Worm (Caenorhabditis elegans) whole organism, L2 larva: Measurements from ENCODE around the gene R02F11.2.
A peak's percentile ranks its signal among the peaks of the same experiment; 100 is the strongest.

Experiments used
- C34F6.9 ChIP-seq: fragments of 150-350 bp; optimal IDR thresholded peaks from 2 replicates; lab custom pipeline; 2014; ENCODE audit warnings: missing biosample characterization, missing genetic modification characterization
- F13H6.1 ChIP-seq: sonication (generic microtip); optimal IDR thresholded peaks from 2 replicates; lab custom pipeline; 2016; ENCODE audit warnings: missing genetic modification characterization, missing compliant biosample characterization
- R02D3.7 ChIP-seq: fragments of 150-350 bp; optimal IDR thresholded peaks from 2 replicates; lab custom pipeline; 2014; ENCODE audit warnings: missing biosample characterization, missing genetic modification characterization
- Y55F3AM.14 ChIP-seq: fragments of 200-800 bp; sonication (Bioruptor generic); optimal IDR thresholded peaks from 2 replicates; lab custom pipeline; 2018; ENCODE audit warnings: mild to moderate bottlenecking, missing genetic modification characterization, missing compliant biosample characterization
- ZK546.5 ChIP-seq: sonication (generic microtip); optimal IDR thresholded peaks from 2 replicates; lab custom pipeline; 2017; ENCODE audit warnings: missing biosample characterization, missing genetic modification characterization
- ama-1 ChIP-seq: fragments of 150-350 bp; optimal IDR thresholded peaks from 2 replicates; lab custom pipeline; 2018; ENCODE audit warnings: inconsistent platforms
- ceh-16 ChIP-seq: fragments of 150-350 bp; optimal IDR thresholded peaks from 2 replicates; lab custom pipeline; 2014; ENCODE audit warnings: missing biosample characterization, missing genetic modification characterization
- ceh-82 ChIP-seq: fragments of 150-350 bp; optimal IDR thresholded peaks from 2 replicates; lab custom pipeline; 2014; ENCODE audit warnings: missing biosample characterization, missing genetic modification characterization
- crh-2 ChIP-seq: sonication (generic microtip); optimal IDR thresholded peaks from 2 replicates; lab custom pipeline; 2017; ENCODE audit warnings: missing biosample characterization, missing genetic modification characterization
- egl-27 ChIP-seq: sonication (generic microtip); optimal IDR thresholded peaks from 3 replicates; lab custom pipeline; 2017; ENCODE audit warnings: missing biosample characterization, missing genetic modification reagents, missing genetic modification characterization
- elt-3 ChIP-seq: sonication (generic microtip); optimal IDR thresholded peaks from 2 replicates; lab custom pipeline; 2017; ENCODE audit warnings: missing biosample characterization, missing genetic modification characterization
- fos-1 ChIP-seq: fragments of 150-350 bp; optimal IDR thresholded peaks from 2 replicates; lab custom pipeline; 2014; ENCODE audit warnings: missing biosample characterization, missing genetic modification characterization
- gmeb-1 ChIP-seq: fragments of 150-350 bp; optimal IDR thresholded peaks from 2 replicates; lab custom pipeline; 2014; ENCODE audit warnings: missing biosample characterization, missing genetic modification characterization
- lin-13 ChIP-seq: fragments of 150-350 bp; optimal IDR thresholded peaks from 2 replicates; lab custom pipeline; 2014; ENCODE audit warnings: missing biosample characterization, missing genetic modification reagents, missing genetic modification characterization
- lsy-2 ChIP-seq, 2 experiments: fragments of 150-350 bp in 1 of 2; sonication (generic microtip) in 1 of 2; optimal IDR thresholded peaks; 2 replicates each; lab custom pipeline; 2014 to 2017; ENCODE audit warnings: missing biosample characterization in 2 of 2, missing genetic modification characterization in 2 of 2
- mbf-1 ChIP-seq: sonication (generic microtip); optimal IDR thresholded peaks from 2 replicates; lab custom pipeline; 2017; ENCODE audit warnings: missing biosample characterization, missing genetic modification characterization
- mdl-1 ChIP-seq, 2 experiments: fragments of 150-350 bp in 1 of 2; sonication (generic microtip) in 1 of 2; optimal IDR thresholded peaks; 2 replicates each; lab custom pipeline; 2017; ENCODE audit warnings: missing biosample characterization in 2 of 2, missing genetic modification characterization in 2 of 2
- nhr-10 ChIP-seq: sonication (generic microtip); optimal IDR thresholded peaks from 2 replicates; lab custom pipeline; 2017; ENCODE audit warnings: missing biosample characterization, missing genetic modification characterization
- nhr-12 ChIP-seq: fragments of 150-350 bp; optimal IDR thresholded peaks from 2 replicates; lab custom pipeline; 2014; ENCODE audit warnings: missing biosample characterization, missing genetic modification characterization
- nhr-129 ChIP-seq: fragments of 150-350 bp; optimal IDR thresholded peaks from 2 replicates; lab custom pipeline; 2014; ENCODE audit warnings: missing biosample characterization, missing genetic modification characterization
- nhr-21 ChIP-seq: fragments of 150-350 bp; optimal IDR thresholded peaks from 2 replicates; lab custom pipeline; 2014; ENCODE audit warnings: missing biosample characterization, missing genetic modification characterization
- nhr-237 ChIP-seq: fragments of 150-350 bp; optimal IDR thresholded peaks from 2 replicates; lab custom pipeline; 2014; ENCODE audit warnings: missing biosample characterization, missing genetic modification characterization
- nhr-77 ChIP-seq: fragments of 150-350 bp; optimal IDR thresholded peaks from 2 replicates; lab custom pipeline; 2014; ENCODE audit warnings: missing biosample characterization, missing genetic modification characterization
- sem-4 ChIP-seq: fragments of 150-350 bp; optimal IDR thresholded peaks from 2 replicates; lab custom pipeline; 2014; ENCODE audit warnings: missing biosample characterization, missing genetic modification reagents, missing genetic modification characterization
- sma-9 ChIP-seq, 2 experiments: fragments of 150-350 bp in 1 of 2; sonication (generic microtip) in 1 of 2; optimal IDR thresholded peaks; 2 replicates each; lab custom pipeline; 2014 to 2016; ENCODE audit warnings: missing genetic modification characterization in 2 of 2, mild to moderate bottlenecking in 1 of 2, missing biosample characterization in 1 of 2, missing compliant biosample characterization in 1 of 2, missing genetic modification reagents in 1 of 2, moderate library complexity in 1 of 2
- unc-55 ChIP-seq: fragments of 150-350 bp; sonication (generic microtip); optimal IDR thresholded peaks from 3 replicates; lab custom pipeline; 2014; ENCODE audit warnings: missing biosample characterization, missing genetic modification reagents, missing genetic modification characterization
- unc-62 ChIP-seq: fragments of 150-350 bp; optimal IDR thresholded peaks from 2 replicates; lab custom pipeline; 2014; ENCODE audit warnings: missing biosample characterization, missing genetic modification reagents, missing genetic modification characterization
- zag-1 ChIP-seq: fragments of 150-350 bp; optimal IDR thresholded peaks from 2 replicates; lab custom pipeline; 2014; ENCODE audit warnings: missing biosample characterization, missing genetic modification characterization
- ztf-1 ChIP-seq: fragments of 200-800 bp; sonication (Bioruptor generic); conservative IDR thresholded peaks from 2 replicates; pipeline ENCODE4 v1.3.6; 2022; ENCODE audit warnings: missing genetic modification characterization, missing compliant biosample characterization
- ztf-11 ChIP-seq: sonication (generic microtip); optimal IDR thresholded peaks from 2 replicates; lab custom pipeline; 2017; ENCODE audit warnings: missing biosample characterization, missing genetic modification characterization
- ztf-4 ChIP-seq: fragments of 150-350 bp; optimal IDR thresholded peaks from 2 replicates; lab custom pipeline; 2014; ENCODE audit warnings: missing biosample characterization, missing genetic modification characterization

The R02F11.2 gene

DNA sequence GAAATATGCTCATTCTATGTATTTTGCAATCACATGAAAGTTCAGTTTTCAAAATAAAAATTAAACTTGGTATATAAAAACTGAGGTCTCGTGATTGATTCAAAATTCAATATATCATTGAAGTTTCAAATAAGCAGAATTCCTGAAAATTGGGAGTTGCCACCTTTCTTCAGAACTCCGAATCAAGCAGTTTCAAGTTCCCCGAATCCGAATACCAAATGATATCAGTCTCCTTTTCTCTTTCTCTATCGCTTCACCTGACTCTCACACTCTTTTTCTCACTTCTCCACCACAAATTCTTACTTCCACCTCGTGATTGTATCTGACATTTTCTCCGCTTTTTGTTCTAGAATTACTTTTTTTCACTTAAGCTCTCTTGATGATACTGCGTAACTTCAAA is at the start of gene R02F11.2:
R02F11.2 (plus strand) TSS at position 292 of the 400 bp plus-strand sequence.
- TF ChIP-seq gmeb-1 (no peak), nhr-21 (tag; lab: Kevin White, UChicago) (peak; percentile 36), C34F6.9 (peak; percentile 14), nhr-129 (tag; lab: Kevin White, UChicago) (no peak), unc-62 (GFP tag; lab: Kevin White, UChicago) (no peak), ztf-4 (tag; lab: Kevin White, UChicago) (peak; percentile 43)

DNA sequence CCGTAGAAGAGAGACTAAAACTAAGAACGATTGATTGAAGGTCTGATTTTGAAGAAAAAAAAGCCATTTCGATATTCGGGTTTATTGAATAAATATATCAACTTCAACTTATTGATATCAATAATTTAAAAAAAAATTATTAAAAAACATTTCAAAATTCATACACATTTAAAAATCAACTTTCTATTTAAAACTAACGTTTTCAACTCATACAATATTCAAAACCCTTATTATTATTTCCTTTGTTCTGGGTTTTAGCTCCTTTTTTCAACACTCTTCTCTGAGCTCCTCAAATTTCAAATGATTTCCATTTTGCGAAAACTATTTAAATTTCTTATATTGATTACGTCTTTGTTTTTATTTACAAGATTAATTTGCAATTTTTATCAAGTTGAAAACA is 49.1 kb upstream of the R02F11.2 start, which contains the start of gene C18G1.7:
C18G1.7 (plus strand) TSS at position 301 of the 400 bp plus-strand sequence.
- no peak for TF ChIP-seq sem-4 (tag; lab: Kevin White, UChicago)
- TF ChIP-seq gmeb-1, result no peak
- TF ChIP-seq ceh-16 (tag; lab: Kevin White, UChicago), result no peak
- TF ChIP-seq egl-27 (tag; lab: Kevin White, UChicago), result no peak
- TF ChIP-seq lsy-2 (tag; optimal IDR thresholded peaks at IDR 0.05; lab: Kevin White, UChicago), result no peak
- no peak for TF ChIP-seq ZK546.5 (tag; lab: Kevin White, UChicago)
- no peak for TF ChIP-seq sma-9 (GFP tag; optimal IDR thresholded peaks at IDR 0.05; lab: Kevin White, UChicago)
- TF ChIP-seq sma-9 (tag; optimal IDR thresholded peaks at IDR 0.05; lab: Kevin White, UChicago), result no peak
- TF ChIP-seq lin-13 (GFP tag; lab: Kevin White, UChicago), result no peak
- TF ChIP-seq fos-1 (tag; lab: Kevin White, UChicago), result no peak
- no peak for TF ChIP-seq nhr-237 (tag; lab: Kevin White, UChicago)
- TF ChIP-seq unc-55 (GFP tag; lab: Kevin White, UChicago), result no peak
- TF ChIP-seq mdl-1 (tag; optimal IDR thresholded peaks at IDR 0.05; lab: Kevin White, UChicago), result no peak
- TF ChIP-seq F13H6.1 (tag; lab: Kevin White, UChicago), result no peak
- no peak for TF ChIP-seq ceh-82 (tag; lab: Kevin White, UChicago)
- TF ChIP-seq Y55F3AM.14 (GFP tag; lab: Kevin White, UChicago), result no peak
- TF ChIP-seq mbf-1, result no peak
- TF ChIP-seq nhr-77 (tag; lab: Kevin White, UChicago), result no peak

DNA sequence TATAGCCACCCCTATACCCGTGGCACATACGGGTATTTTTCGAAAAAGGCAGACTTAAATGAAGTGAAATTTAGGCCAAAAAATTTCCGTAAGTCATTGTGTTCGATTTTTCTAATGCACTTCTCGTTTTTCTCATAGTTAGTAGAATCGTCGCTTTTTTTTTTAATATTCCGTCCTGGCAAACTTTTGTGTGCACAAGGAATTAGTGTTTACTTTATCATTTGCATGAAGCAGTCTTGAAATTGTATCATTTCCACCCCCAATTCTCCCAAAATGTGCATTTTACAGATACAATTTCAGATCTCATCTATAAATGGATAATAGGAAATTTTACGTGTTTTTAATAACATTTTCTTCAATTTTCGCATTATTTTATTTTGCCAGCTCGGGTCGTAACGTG is 44.1 kb upstream of the R02F11.2 start, which contains the start of gene C18G1.6:
C18G1.6 (plus strand) TSS at position 301 of the 400 bp plus-strand sequence.
- TF ChIP-seq unc-55 (GFP tag; lab: Kevin White, UChicago) (no peak), nhr-10 (tag; lab: Kevin White, UChicago) (no peak)
- TF ChIP-seq, all 48 proteins: peak for 0

DNA sequence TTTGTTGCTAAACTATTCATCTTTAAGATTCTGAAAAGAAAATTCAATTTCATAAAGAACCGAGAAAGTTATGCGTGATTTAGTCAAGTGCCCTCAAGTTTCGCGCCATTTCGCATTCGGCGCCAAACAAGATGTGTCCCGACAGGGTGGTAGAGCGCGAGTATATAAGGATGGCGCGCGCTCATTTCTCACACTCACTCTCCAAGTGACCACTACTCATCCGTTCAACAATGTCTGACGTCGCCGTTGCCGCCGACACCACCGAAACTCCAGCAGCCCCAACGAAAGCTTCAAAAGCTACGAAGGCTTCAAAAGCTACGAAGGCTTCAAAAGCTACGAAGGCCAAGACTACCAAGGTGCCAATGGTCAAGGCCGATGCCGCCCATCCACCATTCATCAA is 40.3 kb upstream of the R02F11.2 start, which contains the start of gene hil-4:
hil-4 (plus strand) TSS at position 191 of the 400 bp plus-strand sequence.
- TF ChIP-seq elt-3 (tag; lab: Kevin White, UChicago) (no peak), lin-13 (GFP tag; lab: Kevin White, UChicago) (no peak), nhr-12 (tag; lab: Kevin White, UChicago) (no peak), mbf-1 (no peak), F13H6.1 (tag; lab: Kevin White, UChicago) (no peak), zag-1 (no peak), crh-2 (tag; lab: Kevin White, UChicago) (no peak), nhr-77 (tag; lab: Kevin White, UChicago) (no peak), gmeb-1 (no peak), mdl-1 (tag; optimal IDR thresholded peaks at IDR 0.05; lab: Kevin White, UChicago) (no peak), nhr-237 (tag; lab: Kevin White, UChicago) (no peak), ztf-1 (no peak), nhr-10 (tag; lab: Kevin White, UChicago) (no peak), lsy-2 (tag; optimal IDR thresholded peaks at IDR 0.05; lab: Kevin White, UChicago) (no peak), ama-1 (lab: Kevin White, UChicago) (no peak), R02D3.7 (tag; lab: Kevin White, UChicago) (no peak), ceh-82 (tag; lab: Kevin White, UChicago) (no peak), ztf-11 (tag; lab: Kevin White, UChicago) (no peak), Y55F3AM.14 (GFP tag; lab: Kevin White, UChicago) (no peak)
- TF ChIP-seq, all 48 proteins: peak for 0

DNA sequence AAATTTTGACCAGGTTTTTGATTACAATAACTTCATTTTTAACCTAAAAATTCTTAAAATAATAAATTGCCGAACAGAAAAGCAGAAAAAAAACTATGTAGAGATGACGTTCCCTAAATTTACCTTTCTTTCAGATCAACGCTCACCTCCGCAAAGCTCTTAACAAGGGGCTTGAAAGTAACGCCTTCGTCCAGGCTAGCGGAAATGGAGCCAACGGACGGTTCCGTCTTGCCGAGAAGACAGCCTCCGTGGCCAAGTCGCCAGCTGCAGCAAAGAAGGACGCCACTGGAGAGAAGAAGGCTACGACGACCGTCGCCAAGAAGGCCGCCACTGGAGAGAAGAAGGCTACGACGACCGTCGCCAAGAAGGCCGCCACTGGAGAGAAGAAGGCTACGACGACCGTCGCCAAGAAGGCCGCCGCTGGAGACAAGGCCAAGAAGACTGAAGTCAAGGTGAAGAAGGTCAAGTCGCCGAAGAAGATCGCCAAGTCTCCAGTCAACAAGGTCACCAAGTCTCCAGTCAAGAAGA is 39.7 kb upstream of the R02F11.2 start:
- TF ChIP-seq Y55F3AM.14 (GFP tag; lab: Kevin White, UChicago) (peak; percentile 0), nhr-21 (tag; lab: Kevin White, UChicago) (no peak)
